Worm (Caenorhabditis elegans) whole organism, late embryonic: ENCODE data around the gene F53H2.1.

Source experiments
- C38D4.7 ChIP-seq: fragments of 200-800 bp; sonication (Bioruptor generic); optimal IDR thresholded peaks from 2 replicates; lab custom pipeline; 2018; ENCODE audit warnings: mild to moderate bottlenecking, missing genetic modification characterization, moderate library complexity, missing compliant biosample characterization
- K09A11.1 ChIP-seq: sonication (generic microtip); optimal IDR thresholded peaks from 2 replicates; lab custom pipeline; 2017; ENCODE audit warnings: antibody characterized with exemption, mild to moderate bottlenecking, missing genetic modification characterization, missing compliant biosample characterization; ENCODE audit not compliant: insufficient read depth
- Y22D7AL.16 ChIP-seq: sonication (generic microtip); optimal IDR thresholded peaks from 2 replicates; lab custom pipeline; 2016; ENCODE audit warnings: missing genetic modification characterization, missing compliant biosample characterization
- ahr-1 ChIP-seq: sonication (generic microtip); optimal IDR thresholded peaks from 2 replicates; lab custom pipeline; 2016; ENCODE audit warnings: missing genetic modification characterization, missing compliant biosample characterization
- ama-1 ChIP-seq: fragments of 150-350 bp; optimal IDR thresholded peaks from 2 replicates; lab custom pipeline; 2014
- ceh-14 ChIP-seq: sonication (generic microtip); optimal IDR thresholded peaks from 2 replicates; lab custom pipeline; 2016; ENCODE audit warnings: missing genotype, missing genetic modification characterization, missing compliant biosample characterization
- ceh-18 ChIP-seq: sonication (generic microtip); optimal IDR thresholded peaks from 2 replicates; lab custom pipeline; 2016; ENCODE audit warnings: missing genetic modification characterization, missing compliant biosample characterization
- ceh-2 ChIP-seq: sonication (generic microtip); optimal IDR thresholded peaks from 2 replicates; lab custom pipeline; 2016; ENCODE audit warnings: missing genotype, missing genetic modification characterization, missing compliant biosample characterization
- ceh-22 ChIP-seq: sonication (generic microtip); optimal IDR thresholded peaks from 2 replicates; lab custom pipeline; 2017; ENCODE audit warnings: missing biosample characterization, missing genetic modification characterization
- ceh-30 ChIP-seq: fragments of 150-350 bp; optimal IDR thresholded peaks from 2 replicates; lab custom pipeline; 2014; ENCODE audit warnings: missing biosample characterization, missing genetic modification characterization
- ceh-31 ChIP-seq: sonication (generic microtip); optimal IDR thresholded peaks from 2 replicates; lab custom pipeline; 2016; ENCODE audit warnings: missing genetic modification characterization, missing compliant biosample characterization
- ceh-34 ChIP-seq: sonication (generic microtip); optimal IDR thresholded peaks from 2 replicates; lab custom pipeline; 2016; ENCODE audit warnings: mild to moderate bottlenecking, missing genetic modification characterization, missing compliant biosample characterization
- ceh-45 ChIP-seq: fragments of 200-800 bp; sonication (Bioruptor generic); IDR thresholded peaks from 2 replicates; pipeline ENCODE4 v1.3.6; 2022; ENCODE audit warnings: missing genetic modification reagents, missing genetic modification characterization, missing compliant biosample characterization
- ceh-48 ChIP-seq: sonication (generic microtip); optimal IDR thresholded peaks from 2 replicates; lab custom pipeline; 2016; ENCODE audit warnings: missing genetic modification characterization, inconsistent platforms, missing compliant biosample characterization
- ceh-9 ChIP-seq: sonication (generic microtip); optimal IDR thresholded peaks from 2 replicates; lab custom pipeline; 2016; ENCODE audit warnings: mild to moderate bottlenecking, missing genetic modification characterization, inconsistent platforms, missing compliant biosample characterization
- che-1 ChIP-seq: sonication (generic microtip); optimal IDR thresholded peaks from 2 replicates; lab custom pipeline; 2016; ENCODE audit warnings: mild to moderate bottlenecking, missing genetic modification characterization, missing compliant biosample characterization
- dmd-4 ChIP-seq: sonication (generic microtip); optimal IDR thresholded peaks from 2 replicates; lab custom pipeline; 2016; ENCODE audit warnings: borderline replicate concordance, missing genetic modification characterization, missing compliant biosample characterization
- elt-2 ChIP-seq: sonication (generic microtip); optimal IDR thresholded peaks from 2 replicates; lab custom pipeline; 2016; ENCODE audit warnings: missing genetic modification reagents, missing genetic modification characterization, missing compliant biosample characterization
- ets-4 ChIP-seq: sonication (generic microtip); optimal IDR thresholded peaks from 2 replicates; lab custom pipeline; 2016; ENCODE audit warnings: missing genetic modification characterization, missing compliant biosample characterization
- eyg-1 ChIP-seq: sonication (generic microtip); optimal IDR thresholded peaks from 2 replicates; lab custom pipeline; 2016; ENCODE audit warnings: missing genotype, missing genetic modification characterization, missing compliant biosample characterization
- fkh-10 ChIP-seq: fragments of 150-350 bp; optimal IDR thresholded peaks from 2 replicates; lab custom pipeline; 2014; ENCODE audit warnings: missing biosample characterization, missing genetic modification reagents, missing genetic modification characterization
- fkh-6 ChIP-seq: sonication (generic microtip); optimal IDR thresholded peaks from 2 replicates; lab custom pipeline; 2016; ENCODE audit warnings: missing genetic modification characterization, missing compliant biosample characterization
- gmeb-2 ChIP-seq: sonication (generic microtip); optimal IDR thresholded peaks from 2 replicates; lab custom pipeline; 2016; ENCODE audit warnings: missing genetic modification characterization, inconsistent platforms, missing compliant biosample characterization
- hlh-15 ChIP-seq: sonication (generic microtip); optimal IDR thresholded peaks from 2 replicates; lab custom pipeline; 2016; ENCODE audit warnings: missing genetic modification characterization, missing compliant biosample characterization
- hlh-30 ChIP-seq: sonication (generic microtip); optimal IDR thresholded peaks from 2 replicates; lab custom pipeline; 2017; ENCODE audit warnings: antibody characterized with exemption, missing genetic modification characterization, missing compliant biosample characterization; ENCODE audit not compliant: insufficient read depth
- hlh-6 ChIP-seq: sonication (generic microtip); optimal IDR thresholded peaks from 2 replicates; lab custom pipeline; 2016; ENCODE audit warnings: missing genotype, missing genetic modification characterization, missing compliant biosample characterization
- hlh-8 ChIP-seq: sonication (generic microtip); optimal IDR thresholded peaks from 2 replicates; lab custom pipeline; 2016; ENCODE audit warnings: missing genotype, missing genetic modification characterization, missing compliant biosample characterization
- lin-11 ChIP-seq: fragments of 200-800 bp; sonication (Bioruptor generic); optimal IDR thresholded peaks from 2 replicates; lab custom pipeline; 2018; ENCODE audit warnings: mild to moderate bottlenecking, missing genetic modification characterization, missing compliant biosample characterization
- madf-2 ChIP-seq: sonication (generic microtip); optimal IDR thresholded peaks from 2 replicates; lab custom pipeline; 2017; ENCODE audit warnings: missing genetic modification characterization, missing compliant biosample characterization
- mec-3 ChIP-seq: sonication (generic microtip); optimal IDR thresholded peaks from 2 replicates; lab custom pipeline; 2016; ENCODE audit warnings: borderline replicate concordance, missing genetic modification characterization, missing compliant biosample characterization
- nfya-1 ChIP-seq: sonication (generic microtip); optimal IDR thresholded peaks from 2 replicates; lab custom pipeline; 2017; ENCODE audit warnings: missing genetic modification characterization, mild to moderate bottlenecking, missing compliant biosample characterization, antibody characterized with exemption, moderate library complexity
- nhr-11 ChIP-seq: fragments of 150-350 bp; optimal IDR thresholded peaks from 2 replicates; lab custom pipeline; 2014; ENCODE audit warnings: missing biosample characterization, missing genetic modification characterization
- nhr-232 ChIP-seq: sonication (generic microtip); optimal IDR thresholded peaks from 2 replicates; lab custom pipeline; 2016; ENCODE audit warnings: missing genetic modification characterization, missing compliant biosample characterization
- npax-4 ChIP-seq: sonication (generic microtip); optimal IDR thresholded peaks from 2 replicates; lab custom pipeline; 2016; ENCODE audit warnings: missing genetic modification characterization, missing compliant biosample characterization
- pag-3 ChIP-seq: sonication (generic microtip); optimal IDR thresholded peaks from 2 replicates; lab custom pipeline; 2016; ENCODE audit warnings: missing compliant biosample characterization, missing genetic modification characterization, borderline replicate concordance
- pat-9 ChIP-seq: fragments of 200-800 bp; sonication (Bioruptor generic); optimal IDR thresholded peaks from 2 replicates; lab custom pipeline; 2018; ENCODE audit warnings: mild to moderate bottlenecking, missing genetic modification characterization, moderate library complexity, missing compliant biosample characterization
- pros-1 ChIP-seq: fragments of 150-350 bp; optimal IDR thresholded peaks from 2 replicates; lab custom pipeline; 2014; ENCODE audit warnings: missing biosample characterization, missing genetic modification reagents, missing genetic modification characterization
- rnt-1 ChIP-seq: sonication (generic microtip); optimal IDR thresholded peaks from 2 replicates; lab custom pipeline; 2016; ENCODE audit warnings: missing genetic modification characterization, missing compliant biosample characterization
- sdc-2 ChIP-seq: sonication (generic microtip); optimal IDR thresholded peaks from 2 replicates; lab custom pipeline; 2016; ENCODE audit warnings: missing genotype, missing genetic modification characterization, missing compliant biosample characterization
- sox-2 ChIP-seq: fragments of 200-800 bp; sonication (Bioruptor generic); IDR thresholded peaks from 2 replicates; pipeline ENCODE4 v1.3.6; 2022; ENCODE audit warnings: missing genetic modification reagents, missing genetic modification characterization, missing compliant biosample characterization
- sox-4 ChIP-seq: sonication (generic microtip); optimal IDR thresholded peaks from 2 replicates; lab custom pipeline; 2017; ENCODE audit warnings: mild to moderate bottlenecking, missing genetic modification characterization, inconsistent platforms, missing compliant biosample characterization
- tbx-2 ChIP-seq: sonication (generic microtip); optimal IDR thresholded peaks from 2 replicates; lab custom pipeline; 2016; ENCODE audit warnings: missing genetic modification characterization, missing compliant biosample characterization
- tbx-7 ChIP-seq: sonication (generic microtip); optimal IDR thresholded peaks from 2 replicates; lab custom pipeline; 2016; ENCODE audit warnings: missing genotype, missing genetic modification characterization, missing compliant biosample characterization
- unc-3 ChIP-seq, 2 experiments: fragments of 200-800 bp in 1 of 2; sonication (Bioruptor generic) in 1 of 2; sonication (generic microtip) in 1 of 2; conservative IDR thresholded peaks in 1 of 2; optimal IDR thresholded peaks in 1 of 2; 2 replicates each; pipeline versions ENCODE4 v1.3.6 to Lab custom; 2016 to 2022; ENCODE audit warnings: missing compliant biosample characterization in 2 of 2, missing genetic modification characterization in 2 of 2, missing genetic modification reagents in 1 of 2
- unc-42 ChIP-seq: sonication (generic microtip); optimal IDR thresholded peaks from 2 replicates; lab custom pipeline; 2016; ENCODE audit warnings: missing genotype, missing genetic modification characterization, missing compliant biosample characterization
- unc-55 ChIP-seq: sonication (generic microtip); optimal IDR thresholded peaks from 2 replicates; lab custom pipeline; 2017; ENCODE audit warnings: missing biosample characterization, missing genetic modification reagents, missing genetic modification characterization
- ztf-16 ChIP-seq: sonication (generic microtip); optimal IDR thresholded peaks from 2 replicates; lab custom pipeline; 2017; ENCODE audit warnings: missing genetic modification characterization, missing compliant biosample characterization

The F53H2.1 gene

ce11 chrV:20374484-20374883, 13.0 kb upstream of the F53H2.1 start:
- TF ChIP-seq tbx-2, result no peak
- no peak for TF ChIP-seq sox-4 (tag; lab: Kevin White, UChicago)
- no peak for TF ChIP-seq che-1
- TF ChIP-seq sox-2, result no peak

- no peak for TF ChIP-seq dmd-4 (tag; lab: Kevin White, UChicago)
- TF ChIP-seq ceh-31, result no peak
- no peak for TF ChIP-seq ceh-30 (tag; lab: Kevin White, UChicago)
- no peak for TF ChIP-seq nhr-11
- no peak for TF ChIP-seq mec-3 (tag; lab: Kevin White, UChicago)
- no peak for TF ChIP-seq eyg-1 (tag; lab: Kevin White, UChicago)
- no peak for TF ChIP-seq ceh-18 (tag; lab: Kevin White, UChicago)
- TF ChIP-seq pros-1 (tag; lab: Kevin White, UChicago), result no peak
- no peak for TF ChIP-seq gmeb-2 (tag; lab: Kevin White, UChicago)
- TF ChIP-seq hlh-6 (tag; lab: Kevin White, UChicago), result no peak
- TF ChIP-seq ceh-9 (tag; lab: Kevin White, UChicago), result no peak
- no peak for TF ChIP-seq sdc-2
- TF ChIP-seq hlh-8, result no peak
- no peak for TF ChIP-seq tbx-7 (tag; lab: Kevin White, UChicago)
- TF ChIP-seq ceh-45 (GFP tag; lab: Robert Waterston, UW), result no peak
- TF ChIP-seq C38D4.7 (GFP tag; lab: Kevin White, UChicago), result no peak
- no peak for TF ChIP-seq elt-2 (tag; lab: Kevin White, UChicago)
- no peak for TF ChIP-seq npax-4 (tag; lab: Kevin White, UChicago)
- TF ChIP-seq nhr-232, result no peak
- TF ChIP-seq Y22D7AL.16 (tag; lab: Kevin White, UChicago), result no peak
Observed at ce11 chrV:20375236-20375635, 12.3 kb upstream of the F53H2.1 start, which contains the start of gene ins-35. Gene ins-35, plus strand, starts transcription at chrV:20375536.

- TF ChIP-seq madf-2, result no peak
- TF ChIP-seq pros-1 (tag; lab: Kevin White, UChicago), result no peak
- TF ChIP-seq unc-3 (GFP tag; conservative IDR thresholded peaks at IDR 0.05; lab: Robert Waterston, UW), result no peak
- TF ChIP-seq unc-3 (tag; optimal IDR thresholded peaks at IDR 0.05; lab: Kevin White, UChicago), result no peak
- TF ChIP-seq sox-4 (tag; lab: Kevin White, UChicago), result no peak
- TF ChIP-seq fkh-6 (tag; lab: Kevin White, UChicago), result no peak
- TF ChIP-seq lin-11 (tag; lab: Kevin White, UChicago), result no peak
- TF ChIP-seq elt-2 (tag; lab: Kevin White, UChicago), result no peak
- TF ChIP-seq pag-3 (tag; lab: Kevin White, UChicago), result no peak
- no peak for TF ChIP-seq ceh-30 (tag; lab: Kevin White, UChicago)
- TF ChIP-seq ets-4 (tag; lab: Kevin White, UChicago), result no peak
- no peak for TF ChIP-seq ztf-16
- TF ChIP-seq mec-3 (tag; lab: Kevin White, UChicago), result no peak
Observed at ce11 chrV:20376070-20376469, 11.4 kb upstream of the F53H2.1 start.

- TF ChIP-seq ceh-31, result peak; percentile 13
- TF ChIP-seq hlh-15 (tag; lab: Kevin White, UChicago), result no peak
- no peak for TF ChIP-seq rnt-1 (tag; lab: Kevin White, UChicago)
- no peak for TF ChIP-seq ceh-18 (tag; lab: Kevin White, UChicago)
- TF ChIP-seq sox-2, result no peak
- TF ChIP-seq fkh-10, result no peak
- no peak for TF ChIP-seq pat-9 (tag; lab: Kevin White, UChicago)
- TF ChIP-seq ahr-1 (tag; lab: Kevin White, UChicago), result no peak
- no peak for TF ChIP-seq ceh-14 (tag; lab: Kevin White, UChicago)
- no peak for TF ChIP-seq ceh-30 (tag; lab: Kevin White, UChicago)
- peak; percentile 48 for TF ChIP-seq ceh-48 (tag; lab: Kevin White, UChicago)
- TF ChIP-seq ama-1 (lab: Kevin White, UChicago), result no peak
- no peak for TF ChIP-seq ceh-34 (tag; lab: Kevin White, UChicago)
- no peak for TF ChIP-seq madf-2
- no peak for TF ChIP-seq mec-3 (tag; lab: Kevin White, UChicago)
- TF ChIP-seq unc-42 (tag; lab: Kevin White, UChicago), result no peak
- TF ChIP-seq npax-4 (tag; lab: Kevin White, UChicago), result no peak
- no peak for TF ChIP-seq unc-55 (GFP tag; lab: Kevin White, UChicago)
- TF ChIP-seq K09A11.1 (tag; lab: Kevin White, UChicago), result no peak
- no peak for TF ChIP-seq ceh-2
- TF ChIP-seq ets-4 (tag; lab: Kevin White, UChicago), result no peak
- TF ChIP-seq nfya-1 (tag; lab: Kevin White, UChicago), result peak; percentile 23
- no peak for TF ChIP-seq ceh-22 (tag; lab: Kevin White, UChicago)
- no peak for TF ChIP-seq fkh-6 (tag; lab: Kevin White, UChicago)
- TF ChIP-seq hlh-30 (tag; lab: Kevin White, UChicago), result peak; percentile 63
Observed at ce11 chrV:20380320-20380719, 7.2 kb upstream of the F53H2.1 start, which contains the start of gene K02E2.6. Gene K02E2.6, plus strand, starts transcription at chrV:20380561.
